Worm (Caenorhabditis elegans): ENCODE data around the gene nspb-12.

DNA sequence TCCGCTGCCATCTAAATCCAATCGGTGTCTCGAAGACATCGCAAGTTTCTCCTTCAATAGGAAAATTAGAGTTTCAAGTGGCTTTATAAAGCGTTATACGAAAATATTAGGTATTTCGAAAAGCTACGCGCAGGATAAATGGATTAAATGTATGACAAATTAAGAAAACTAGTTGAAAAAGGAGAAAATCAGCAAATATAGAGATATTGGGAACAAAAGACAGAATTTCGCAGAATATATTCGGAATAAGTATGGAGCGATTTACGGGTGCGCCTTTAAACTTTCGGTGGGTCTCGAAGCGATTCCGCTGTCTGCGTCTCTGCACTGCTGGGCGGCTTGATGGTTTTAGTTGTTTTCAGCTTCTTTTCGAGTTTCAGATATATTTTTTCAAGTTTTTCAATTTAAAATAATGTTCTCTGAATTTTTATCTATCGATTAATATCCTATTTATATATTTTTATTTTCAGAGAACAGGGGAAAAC lies 23.1 kb upstream of the nspb-12 start, which contains the start of the genes ddx-15 and ucr-1:
- TF ChIP-seq B0310.2 (tag; optimal IDR thresholded peaks at IDR 0.05) (no peak), ama-1 (optimal IDR thresholded peaks at IDR 0.05) (no peak), sea-1 (GFP tag; conservative IDR thresholded peaks at IDR 0.05) (no peak), aly-1 (tag; optimal IDR thresholded peaks at IDR 0.05) (no peak), flt-1 (GFP tag; IDR thresholded peaks at IDR 0.05) (no peak), hnd-1 (tag; optimal IDR thresholded peaks at IDR 0.05) (no peak), ceh-13 (GFP tag; optimal IDR thresholded peaks at IDR 0.05) (no peak)
